Fruit fly (Drosophila melanogaster): Measurements from ENCODE around the gene sima.

sima gene

dm6 chr3R:30092700-30093044 lies 34.6 kb downstream of the sima start (continued):
- TF ChIP-seq spab (GFP tag; optimal IDR thresholded peaks at IDR 0.05) (no peak), CG6792 (GFP tag; optimal IDR thresholded peaks at IDR 0.05) (peak; percentile 23), acj6 (GFP tag; optimal IDR thresholded peaks at IDR 0.05) (peak; percentile 55), CG8319 (GFP tag; optimal IDR thresholded peaks at IDR 0.05) (no peak), pdm3 (GFP tag; optimal IDR thresholded peaks at IDR 0.05) (peak; percentile 59), Lpt (GFP tag; optimal IDR thresholded peaks at IDR 0.05) (peak; percentile 59), svp (GFP tag) (peak; percentile 52), dsx (GFP tag; optimal IDR thresholded peaks at IDR 0.05; ENCODE audit: poor library complexity, severe bottlenecking) (no peak), dac (GFP tag; optimal IDR thresholded peaks at IDR 0.05) (peak; percentile 74), lz (GFP tag; optimal IDR thresholded peaks at IDR 0.05) (peak; percentile 29), Sox102F (GFP tag; optimal IDR thresholded peaks at IDR 0.05) (peak; percentile 38), CG10631 (GFP tag; optimal IDR thresholded peaks at IDR 0.05) (peak; percentile 51), Ets21C (GFP tag; optimal IDR thresholded peaks at IDR 0.05) (peak; percentile 13), CG6854 (GFP tag; optimal IDR thresholded peaks at IDR 0.05) (no peak), Blimp-1 (GFP tag; optimal IDR thresholded peaks at IDR 0.05) (peak; percentile 19), CG3032 (tag; optimal IDR thresholded peaks at IDR 0.05) (no peak), Eip75B (GFP tag; optimal IDR thresholded peaks at IDR 0.05) (peak; percentile 28), fkh (GFP tag; optimal IDR thresholded peaks at IDR 0.05) (no peak), CG6163 (GFP tag; IDR thresholded peaks at IDR 0.05) (peak; percentile 82)

dm6 chr3R:30095381-30095780 lies 37.3 kb downstream of the sima start:
- TF ChIP-seq ss (GFP tag; optimal IDR thresholded peaks at IDR 0.05): no peak
- peak; percentile 15 for TF ChIP-seq vri (GFP tag; optimal IDR thresholded peaks at IDR 0.05)
- TF ChIP-seq Blimp-1 (GFP tag; optimal IDR thresholded peaks at IDR 0.05): no peak
- peak; percentile 80 for TF ChIP-seq CG6854 (GFP tag; optimal IDR thresholded peaks at IDR 0.05)
- TF ChIP-seq CG8319 (GFP tag; optimal IDR thresholded peaks at IDR 0.05): no peak
- no peak for TF ChIP-seq Lpt (GFP tag; optimal IDR thresholded peaks at IDR 0.05)
- peak; percentile 12; the same call in 1 of the 3 replicates for TF ChIP-seq eg (GFP tag; IDR thresholded peaks at IDR 0.05)
- TF ChIP-seq CG6163 (GFP tag; IDR thresholded peaks at IDR 0.05): peak; percentile 34; the same call in 1 of the 3 replicates
- TF ChIP-seq Eip78C (GFP tag): peak; percentile 14
- no peak for TF ChIP-seq topi (GFP tag; optimal IDR thresholded peaks at IDR 0.05)
- peak; percentile 51 for TF ChIP-seq svp (GFP tag)
- TF ChIP-seq Gug (GFP tag; IDR thresholded peaks at IDR 0.05): no peak
- no peak for TF ChIP-seq Sox14 (GFP tag; optimal IDR thresholded peaks at IDR 0.05)

dm6 chr3R:30095855-30096254 lies 37.7 kb downstream of the sima start:
- TF ChIP-seq esn (GFP tag; optimal IDR thresholded peaks at IDR 0.05) (peak; percentile 58), CG11294 (GFP tag; IDR thresholded peaks at IDR 0.05) (peak; percentile 90), Eip93F (GFP tag; optimal IDR thresholded peaks at IDR 0.05) (no peak), vri (GFP tag; optimal IDR thresholded peaks at IDR 0.05) (no peak), CG1621 (tag; optimal IDR thresholded peaks at IDR 0.05) (peak; percentile 84), CG10631 (GFP tag; optimal IDR thresholded peaks at IDR 0.05) (peak; percentile 78), cyc (GFP tag; optimal IDR thresholded peaks at IDR 0.05) (peak; percentile 44), Hr38 (GFP tag; optimal IDR thresholded peaks at IDR 0.05) (peak; percentile 62), CG8119 (GFP tag; IDR thresholded peaks at IDR 0.05) (peak; percentile 91), CG11902 (GFP tag; optimal IDR thresholded peaks at IDR 0.05) (peak; percentile 16), CG6808 (GFP tag; optimal IDR thresholded peaks at IDR 0.05) (peak; percentile 75), net (GFP tag; optimal IDR thresholded peaks at IDR 0.05) (peak; percentile 86), Sox14 (GFP tag; optimal IDR thresholded peaks at IDR 0.05) (peak; percentile 82), CG6163 (GFP tag; IDR thresholded peaks at IDR 0.05) (peak; percentile 96), Ets96B (tag; optimal IDR thresholded peaks at IDR 0.05) (peak; percentile 79), Hr39 (GFP tag; optimal IDR thresholded peaks at IDR 0.05) (peak; percentile 54), Met (GFP tag; optimal IDR thresholded peaks at IDR 0.05) (peak; percentile 53), OdsH (GFP tag; optimal IDR thresholded peaks at IDR 0.05) (peak; percentile 81), Ets21C (GFP tag; optimal IDR thresholded peaks at IDR 0.05) (peak; percentile 29), dsx (GFP tag; optimal IDR thresholded peaks at IDR 0.05; ENCODE audit: poor library complexity, severe bottlenecking) (peak; percentile 38), CG10669 (GFP tag; optimal IDR thresholded peaks at IDR 0.05) (peak; percentile 77), CG4318 (GFP tag; optimal IDR thresholded peaks at IDR 0.05) (peak; percentile 88), CG16779 (tag; optimal IDR thresholded peaks at IDR 0.05) (peak; percentile 72), CG9139 (GFP tag; optimal IDR thresholded peaks at IDR 0.05) (peak; percentile 37), eg (GFP tag; IDR thresholded peaks at IDR 0.05) (peak; percentile 98), Lpt (GFP tag; optimal IDR thresholded peaks at IDR 0.05) (peak; percentile 84), lz (GFP tag; optimal IDR thresholded peaks at IDR 0.05) (peak; percentile 65), fd85E (GFP tag; optimal IDR thresholded peaks at IDR 0.05) (no peak), pdm3 (GFP tag; optimal IDR thresholded peaks at IDR 0.05) (peak; percentile 83), CG11762 (GFP tag; optimal IDR thresholded peaks at IDR 0.05; ENCODE audit: insufficient read depth) (peak; percentile 72), salr (GFP tag; optimal IDR thresholded peaks at IDR 0.05) (peak; percentile 72 to 75)
